Worm (Caenorhabditis elegans) whole organism, L4/young adult: ENCODE data around the gene D2021.4.

Experiments
- W03F9.2 ChIP-seq: fragments of 150-350 bp; optimal IDR thresholded peaks from 2 replicates; lab custom pipeline; 2014; ENCODE audit warnings: missing biosample characterization, missing genetic modification characterization
- him-1 ChIP-seq: sonication (generic microtip); optimal IDR thresholded peaks from 2 replicates; lab custom pipeline; 2016; ENCODE audit warnings: missing genotype, missing genetic modification reagents, missing genetic modification characterization, missing compliant biosample characterization

ce11 chrX:8569159-8569558, 20.3 kb upstream of the D2021.4 start:
- TF ChIP-seq W03F9.2 (no peak), him-1 (tag; lab: Kevin White, UChicago) (no peak)
